4 worm cellular contexts compared by ENCODE assay signal in the genomic region with DNA sequence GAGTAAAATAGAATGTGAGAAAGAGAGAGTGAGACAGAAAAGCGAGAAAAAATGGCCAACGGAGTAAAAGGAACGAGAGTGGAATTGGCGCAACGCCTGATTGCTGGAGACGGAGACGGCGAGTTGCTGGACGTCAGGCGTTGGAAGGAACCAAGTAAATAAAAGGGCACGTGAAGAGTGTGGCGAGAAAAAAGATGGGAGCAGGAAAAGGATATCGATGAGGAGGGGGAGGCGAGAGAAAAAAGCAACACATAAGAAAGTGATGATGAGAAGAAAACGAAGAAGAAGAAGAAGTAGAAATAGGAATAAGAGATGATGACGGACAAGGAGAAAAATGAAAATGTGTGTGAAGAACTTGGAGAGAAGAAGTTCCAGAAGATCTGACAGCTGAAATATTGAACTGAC.
TF ChIP-seq lines count a peak whose summit lies in the region.

No protein-coding gene starts in this region.

TF ChIP-seq in whole organism, L1 larva, 84 proteins besides CTCF, POLR2A, EP300 and RAD21 (continued from another document and continues in another):
- TF ChIP-seq sptf-1 (tag; optimal IDR thresholded peaks at IDR 0.05; lab: Kevin White, UChicago) (no peak), sox-4 (tag; optimal IDR thresholded peaks at IDR 0.05; lab: Kevin White, UChicago) (peak; percentile 57), dsc-1 (tag; optimal IDR thresholded peaks at IDR 0.05; lab: Kevin White, UChicago) (peak; percentile 81), aha-1 (tag; optimal IDR thresholded peaks at IDR 0.05; lab: Kevin White, UChicago) (no peak), lin-14 (GFP tag; optimal IDR thresholded peaks at IDR 0.05; lab: Kevin White, UChicago) (peak; percentile 99), hlh-17 (GFP tag; optimal IDR thresholded peaks at IDR 0.05; lab: Kevin White, UChicago; ENCODE audit: borderline replicate concordance) (no peak), nhr-19 (GFP tag; conservative IDR thresholded peaks at IDR 0.05; lab: Robert Waterston, UW) (peak; percentile 81), ztf-4 (tag; optimal IDR thresholded peaks at IDR 0.05; lab: Kevin White, UChicago) (peak; percentile 68), fos-1 (tag; optimal IDR thresholded peaks at IDR 0.05; lab: Kevin White, UChicago) (peak; percentile 78), nhr-20 (tag; optimal IDR thresholded peaks at IDR 0.05; lab: Kevin White, UChicago) (peak; percentile 95), swsn-7 (tag; optimal IDR thresholded peaks at IDR 0.05; lab: Kevin White, UChicago) (peak; percentile 84), pag-3 (tag; optimal IDR thresholded peaks at IDR 0.05; lab: Kevin White, UChicago; ENCODE audit: borderline replicate concordance, insufficient read depth) (peak; percentile 72), F16B12.6 (tag; optimal IDR thresholded peaks at IDR 0.05; lab: Kevin White, UChicago) (no peak), fkh-10 (GFP tag; optimal IDR thresholded peaks at IDR 0.05; lab: Kevin White, UChicago) (peak; percentile 97), grh-1 (GFP tag; IDR thresholded peaks at IDR 0.05; lab: Robert Waterston, UW) (no peak), vab-15 (tag; optimal IDR thresholded peaks at IDR 0.05; lab: Kevin White, UChicago) (no peak), nhr-237 (tag; optimal IDR thresholded peaks at IDR 0.05; lab: Kevin White, UChicago) (peak; percentile 63), nhr-90 (tag; optimal IDR thresholded peaks at IDR 0.05; lab: Kevin White, UChicago; ENCODE audit: poor library complexity) (peak; percentile 54), pax-3 (tag; optimal IDR thresholded peaks at IDR 0.05; lab: Kevin White, UChicago) (peak; percentile 56), fkh-8 (tag; optimal IDR thresholded peaks at IDR 0.05; lab: Kevin White, UChicago) (peak; percentile 89), lsy-2 (tag; optimal IDR thresholded peaks at IDR 0.05; lab: Kevin White, UChicago) (peak; percentile 73 to 84), efl-3 (GFP tag; optimal IDR thresholded peaks at IDR 0.05; lab: Kevin White, UChicago) (no peak), alr-1 (tag; optimal IDR thresholded peaks at IDR 0.05; lab: Kevin White, UChicago; ENCODE audit: borderline replicate concordance) (no peak), nhr-11 (tag; optimal IDR thresholded peaks at IDR 0.05; lab: Kevin White, UChicago) (peak; percentile 10), dpl-1 (GFP tag; optimal IDR thresholded peaks at IDR 0.05; lab: Kevin White, UChicago) (peak; percentile 15 to 46 (median 46)), lin-13 (GFP tag; optimal IDR thresholded peaks at IDR 0.05; lab: Kevin White, UChicago) (peak; percentile 73), zag-1 (tag; optimal IDR thresholded peaks at IDR 0.05; lab: Kevin White, UChicago) (no peak), nhr-12 (tag; optimal IDR thresholded peaks at IDR 0.05; lab: Kevin White, UChicago) (no peak), nhr-84 (tag; optimal IDR thresholded peaks at IDR 0.05; lab: Kevin White, UChicago) (no peak), mab-9 (GFP tag; IDR thresholded peaks at IDR 0.05; lab: Robert Waterston, UW) (peak; percentile 51; the same call in 1 of the 2 replicates)

TF ChIP-seq in whole organism, L2 larva, 48 proteins besides CTCF, POLR2A, EP300 and RAD21 (continued from another document):
- TF ChIP-seq nhr-77 (tag; optimal IDR thresholded peaks at IDR 0.05; lab: Kevin White, UChicago) (no peak), nhr-6 (tag; optimal IDR thresholded peaks at IDR 0.05; lab: Kevin White, UChicago) (peak; percentile 68), ZK546.5 (tag; optimal IDR thresholded peaks at IDR 0.05; lab: Kevin White, UChicago) (no peak), ama-1 (optimal IDR thresholded peaks at IDR 0.05; lab: Kevin White, UChicago) (no peak), sem-4 (tag; optimal IDR thresholded peaks at IDR 0.05; lab: Kevin White, UChicago) (peak; percentile 86), Y55F3AM.14 (GFP tag; optimal IDR thresholded peaks at IDR 0.05; lab: Kevin White, UChicago) (peak; percentile 99), ceh-16 (tag; optimal IDR thresholded peaks at IDR 0.05; lab: Kevin White, UChicago) (no peak), nhr-23 (tag; optimal IDR thresholded peaks at IDR 0.05; lab: Kevin White, UChicago) (no peak), crh-2 (tag; optimal IDR thresholded peaks at IDR 0.05; lab: Kevin White, UChicago) (peak; percentile 92), unc-39 (tag; optimal IDR thresholded peaks at IDR 0.05; lab: Kevin White, UChicago) (no peak), ceh-82 (tag; optimal IDR thresholded peaks at IDR 0.05; lab: Kevin White, UChicago) (no peak), mab-5 (tag; optimal IDR thresholded peaks at IDR 0.05; lab: Kevin White, UChicago) (peak; percentile 12), lin-39 (tag; optimal IDR thresholded peaks at IDR 0.05; lab: Kevin White, UChicago) (no peak), dmd-4 (tag; optimal IDR thresholded peaks at IDR 0.05; lab: Kevin White, UChicago) (no peak)

TF ChIP-seq in whole organism, L3 larva, 47 proteins besides CTCF, POLR2A, EP300 and RAD21 (continued from another document):
- peak; percentile 80 for TF ChIP-seq unc-62 (GFP tag; optimal IDR thresholded peaks at IDR 0.05; lab: Kevin White, UChicago)
- TF ChIP-seq nhr-11 (tag; optimal IDR thresholded peaks at IDR 0.05; lab: Kevin White, UChicago), result peak; percentile 56
- peak; percentile 54 for TF ChIP-seq lsy-12 (tag; optimal IDR thresholded peaks at IDR 0.05; lab: Kevin White, UChicago)
- TF ChIP-seq nhr-25 (tag; optimal IDR thresholded peaks at IDR 0.05; lab: Kevin White, UChicago), result no peak
- TF ChIP-seq pha-4 (tag; optimal IDR thresholded peaks at IDR 0.05; lab: Kevin White, UChicago), result peak; percentile 92
- TF ChIP-seq unc-39 (tag; optimal IDR thresholded peaks at IDR 0.05; lab: Kevin White, UChicago), result no peak
- peak; percentile 36 for TF ChIP-seq elt-2 (tag; optimal IDR thresholded peaks at IDR 0.05; lab: Kevin White, UChicago)
- TF ChIP-seq ceh-28 (tag; optimal IDR thresholded peaks at IDR 0.05; lab: Kevin White, UChicago), result peak; percentile 60
- peak; percentile 12 for TF ChIP-seq fkh-2 (tag; optimal IDR thresholded peaks at IDR 0.05; lab: Kevin White, UChicago)
- no peak for TF ChIP-seq nhr-28 (tag; optimal IDR thresholded peaks at IDR 0.05; lab: Kevin White, UChicago)
- TF ChIP-seq lin-15B (tag; optimal IDR thresholded peaks at IDR 0.05; lab: Kevin White, UChicago), result peak; percentile 45

TF ChIP-seq in whole organism, L4 larva, 104 proteins besides CTCF, POLR2A, EP300 and RAD21 (continued from another document):
- peak; percentile 20 for TF ChIP-seq ceh-28 (tag; optimal IDR thresholded peaks at IDR 0.05; lab: Kevin White, UChicago)
- no peak for TF ChIP-seq lin-15B (tag; optimal IDR thresholded peaks at IDR 0.05; lab: Kevin White, UChicago)
- peak; percentile 17 for TF ChIP-seq nhr-102 (tag; optimal IDR thresholded peaks at IDR 0.05; lab: Kevin White, UChicago)
- TF ChIP-seq mdl-1 (tag; optimal IDR thresholded peaks at IDR 0.05; lab: Kevin White, UChicago), result peak; percentile 81 to 98
- peak; percentile 93 for TF ChIP-seq hlh-11 (tag; optimal IDR thresholded peaks at IDR 0.05; lab: Kevin White, UChicago)
- peak; percentile 79 for TF ChIP-seq dmd-6 (GFP tag; IDR thresholded peaks at IDR 0.05; lab: Robert Waterston, UW)
- no peak for TF ChIP-seq jun-1 (tag; optimal IDR thresholded peaks at IDR 0.05; lab: Kevin White, UChicago)
- peak in 1 of 2 experiments; percentile 95 for TF ChIP-seq unc-62 (GFP tag; optimal IDR thresholded peaks at IDR 0.05 in 1 of 2; lab: Kevin White, UChicago)
- no peak for TF ChIP-seq unc-62 (tag; optimal IDR thresholded peaks at IDR 0.05; lab: Kevin White, UChicago)
- peak; percentile 75 for TF ChIP-seq rbr-2 (tag; optimal IDR thresholded peaks at IDR 0.05; lab: Kevin White, UChicago)
- no peak for TF ChIP-seq pha-4 (GFP tag; IDR thresholded peaks at IDR 0.05; lab: Robert Waterston, UW)
- TF ChIP-seq pha-4 (tag; optimal IDR thresholded peaks at IDR 0.05; lab: Kevin White, UChicago), result peak; percentile 26
- TF ChIP-seq nhr-10 (tag; optimal IDR thresholded peaks at IDR 0.05; lab: Kevin White, UChicago), result peak; percentile 59
- no peak for TF ChIP-seq cey-2 (tag; optimal IDR thresholded peaks at IDR 0.05; lab: Kevin White, UChicago; ENCODE audit: borderline replicate concordance, insufficient read depth)
- peak; percentile 89 for TF ChIP-seq mep-1 (tag; optimal IDR thresholded peaks at IDR 0.05; lab: Kevin White, UChicago)
- peak; percentile 92 for TF ChIP-seq fkh-10 (GFP tag; optimal IDR thresholded peaks at IDR 0.05; lab: Kevin White, UChicago)
- peak; percentile 90 for TF ChIP-seq nhr-28 (tag; optimal IDR thresholded peaks at IDR 0.05; lab: Kevin White, UChicago)
- TF ChIP-seq saeg-2 (GFP tag; IDR thresholded peaks at IDR 0.05; lab: Robert Waterston, UW), result no peak
- TF ChIP-seq nhr-111 (GFP tag; optimal IDR thresholded peaks at IDR 0.05; lab: Kevin White, UChicago), result no peak
- no peak for TF ChIP-seq ceh-62 (tag; optimal IDR thresholded peaks at IDR 0.05; lab: Kevin White, UChicago)
- peak; percentile 53 for TF ChIP-seq mes-2 (tag; optimal IDR thresholded peaks at IDR 0.05; lab: Kevin White, UChicago; ENCODE audit: poor library complexity, severe bottlenecking)
- peak; percentile 60; the same call in 1 of the 2 replicates for TF ChIP-seq set-16 (GFP tag; IDR thresholded peaks at IDR 0.05; lab: Robert Waterston, UW)
